Worm (Caenorhabditis elegans) whole organism, L1 larva: ENCODE data around the gene C44C10.7.

Source experiments
- C04F5.9 ChIP-seq: sonication (generic microtip); optimal IDR thresholded peaks from 2 replicates; lab custom pipeline; 2016; ENCODE audit warnings: missing genetic modification characterization, missing compliant biosample characterization
- F16B12.6 ChIP-seq: fragments of 150-350 bp; optimal IDR thresholded peaks from 2 replicates; lab custom pipeline; 2014; ENCODE audit warnings: missing biosample characterization, missing genetic modification characterization
- blmp-1 ChIP-seq: fragments of 150-350 bp; optimal IDR thresholded peaks from 2 replicates; lab custom pipeline; 2014; ENCODE audit warnings: missing biosample characterization, missing genetic modification characterization
- ceh-63 ChIP-seq: fragments of 200-800 bp; sonication (Bioruptor generic); optimal IDR thresholded peaks from 2 replicates; lab custom pipeline; 2018; ENCODE audit warnings: mild to moderate bottlenecking, missing genetic modification characterization, missing compliant biosample characterization
- ceh-8 ChIP-seq: fragments of 200-800 bp; sonication (Bioruptor generic); optimal IDR thresholded peaks from 2 replicates; lab custom pipeline; 2018; ENCODE audit warnings: mild to moderate bottlenecking, missing genetic modification characterization, moderate library complexity, missing compliant biosample characterization
- dsc-1 ChIP-seq: sonication (generic microtip); optimal IDR thresholded peaks from 2 replicates; lab custom pipeline; 2016; ENCODE audit warnings: mild to moderate bottlenecking, missing genetic modification characterization, missing compliant biosample characterization
- efl-1 ChIP-seq, 4 experiments: fragments of 150-350 bp; optimal IDR thresholded peaks in 3 of 4; peaks in 1 of 4; 1 replicate in 1 of 4; 2 replicates in 3 of 4; lab custom pipeline; 2014; ENCODE audit warnings: missing biosample characterization in 2 of 4, missing genetic modification characterization in 2 of 4, missing genetic modification reagents in 2 of 4
- efl-3 ChIP-seq: fragments of 200-800 bp; sonication (Bioruptor generic); optimal IDR thresholded peaks from 2 replicates; lab custom pipeline; 2018; ENCODE audit warnings: mild to moderate bottlenecking, missing genetic modification characterization, missing compliant biosample characterization
- egl-13 ChIP-seq: sonication (generic microtip); optimal IDR thresholded peaks from 2 replicates; lab custom pipeline; 2016; ENCODE audit warnings: missing genotype, missing genetic modification reagents, missing genetic modification characterization, missing compliant biosample characterization
- egl-27 ChIP-seq, 2 experiments: fragments of 150-350 bp in 1 of 2; sonication (generic microtip); optimal IDR thresholded peaks; 3 replicates each; lab custom pipeline; 2017 to 2018; ENCODE audit warnings: missing biosample characterization in 2 of 2, missing genetic modification characterization in 2 of 2, missing genetic modification reagents in 2 of 2
- elt-2 ChIP-seq: sonication (generic microtip); optimal IDR thresholded peaks from 2 replicates; lab custom pipeline; 2016; ENCODE audit warnings: missing genetic modification characterization, mild to moderate bottlenecking, inconsistent platforms, missing compliant biosample characterization, missing genetic modification reagents
- elt-3 ChIP-seq, 6 experiments: fragments of 150-350 bp in 1 of 6; sonication (generic microtip); optimal IDR thresholded peaks; 2 replicates each; lab custom pipeline; 2017 to 2018; ENCODE audit warnings: missing biosample characterization in 6 of 6, missing genetic modification characterization in 6 of 6, inconsistent platforms in 1 of 6
- fkh-10 ChIP-seq: sonication (generic microtip); optimal IDR thresholded peaks from 2 replicates; lab custom pipeline; 2017; ENCODE audit warnings: missing biosample characterization, missing genetic modification reagents, missing genetic modification characterization
- fos-1 ChIP-seq: fragments of 150-350 bp; optimal IDR thresholded peaks from 2 replicates; lab custom pipeline; 2014; ENCODE audit warnings: missing biosample characterization, missing genetic modification characterization
- hlh-4 ChIP-seq: sonication (generic microtip); optimal IDR thresholded peaks from 2 replicates; lab custom pipeline; 2016; ENCODE audit warnings: mild to moderate bottlenecking, missing genetic modification characterization, missing compliant biosample characterization
- hpl-2 ChIP-seq: fragments of 150-350 bp; optimal IDR thresholded peaks from 2 replicates; lab custom pipeline; 2014; ENCODE audit warnings: missing biosample characterization, missing genetic modification reagents, missing genetic modification characterization
- irx-1 ChIP-seq: sonication (generic microtip); optimal IDR thresholded peaks from 2 replicates; lab custom pipeline; 2016; ENCODE audit warnings: missing genetic modification characterization, missing compliant biosample characterization
- isw-1 ChIP-seq: fragments of 200-800 bp; sonication (Bioruptor generic); IDR thresholded peaks from 2 replicates; pipeline ENCODE4 v1.3.6; 2022; ENCODE audit warnings: missing genetic modification characterization, missing compliant biosample characterization
- lin-13 ChIP-seq: fragments of 150-350 bp; optimal IDR thresholded peaks from 2 replicates; lab custom pipeline; 2014; ENCODE audit warnings: missing biosample characterization, missing genetic modification reagents, missing genetic modification characterization
- lin-14 ChIP-seq: fragments of 200-800 bp; sonication (Bioruptor generic); optimal IDR thresholded peaks from 2 replicates; lab custom pipeline; 2018; ENCODE audit warnings: mild to moderate bottlenecking, missing genetic modification characterization, moderate library complexity, missing compliant biosample characterization
- lin-35 ChIP-seq, 2 experiments: fragments of 150-350 bp; optimal IDR thresholded peaks; 2 replicates each; lab custom pipeline; 2014; ENCODE audit warnings: missing biosample characterization in 2 of 2, missing genetic modification characterization in 2 of 2, missing genetic modification reagents in 2 of 2
- lin-39 ChIP-seq: fragments of 150-350 bp; optimal IDR thresholded peaks from 2 replicates; lab custom pipeline; 2014; ENCODE audit warnings: missing biosample characterization, missing genetic modification reagents, missing genetic modification characterization
- lir-3 ChIP-seq: sonication (generic microtip); optimal IDR thresholded peaks from 2 replicates; lab custom pipeline; 2016; ENCODE audit warnings: mild to moderate bottlenecking, missing genetic modification characterization, moderate library complexity, missing compliant biosample characterization; ENCODE audit not compliant: poor library complexity
- mab-9 ChIP-seq: fragments of 200-800 bp; sonication (Bioruptor generic); IDR thresholded peaks from 2 replicates; pipeline ENCODE4 v1.3.6; 2022; ENCODE audit warnings: missing genetic modification reagents, missing genetic modification characterization, missing compliant biosample characterization
- mdl-1 ChIP-seq, 2 experiments: fragments of 150-350 bp; optimal IDR thresholded peaks; 2 replicates each; lab custom pipeline; 2014 to 2017; ENCODE audit warnings: missing biosample characterization in 2 of 2, missing genetic modification characterization in 2 of 2, inconsistent platforms in 1 of 2
- mef-2 ChIP-seq: fragments of 150-350 bp; optimal IDR thresholded peaks from 2 replicates; lab custom pipeline; 2014; ENCODE audit warnings: missing biosample characterization, missing genetic modification characterization
- mep-1 ChIP-seq: fragments of 150-350 bp; optimal IDR thresholded peaks from 2 replicates; lab custom pipeline; 2014; ENCODE audit warnings: missing biosample characterization, missing genetic modification characterization
- nhr-11 ChIP-seq: fragments of 150-350 bp; optimal IDR thresholded peaks from 2 replicates; lab custom pipeline; 2014; ENCODE audit warnings: missing biosample characterization, missing genetic modification characterization
- nhr-19 ChIP-seq: fragments of 200-800 bp; sonication (Bioruptor generic); conservative IDR thresholded peaks from 2 replicates; pipeline ENCODE4 v1.3.6; 2022; ENCODE audit warnings: missing genetic modification characterization, missing compliant biosample characterization
- nhr-28 ChIP-seq: fragments of 150-350 bp; optimal IDR thresholded peaks from 2 replicates; lab custom pipeline; 2014; ENCODE audit warnings: missing biosample characterization, missing genetic modification characterization
- nhr-47 ChIP-seq: sonication (generic microtip); optimal IDR thresholded peaks from 2 replicates; lab custom pipeline; 2016; ENCODE audit warnings: mild to moderate bottlenecking, missing genetic modification characterization, moderate library complexity, missing compliant biosample characterization
- nhr-76 ChIP-seq: sonication (generic microtip); optimal IDR thresholded peaks from 2 replicates; lab custom pipeline; 2017; ENCODE audit warnings: missing biosample characterization, missing genetic modification characterization
- nhr-85 ChIP-seq: sonication (generic microtip); peaks from one replicate; lab custom pipeline; 2016; ENCODE audit warnings: missing genetic modification characterization, inconsistent platforms, missing compliant biosample characterization
- pax-3 ChIP-seq: fragments of 200-800 bp; sonication (Bioruptor generic); optimal IDR thresholded peaks from 2 replicates; lab custom pipeline; 2018; ENCODE audit warnings: mild to moderate bottlenecking, missing genetic modification characterization, moderate library complexity, missing compliant biosample characterization
- rnt-1 ChIP-seq: sonication (generic microtip); optimal IDR thresholded peaks from 2 replicates; lab custom pipeline; 2016; ENCODE audit warnings: mild to moderate bottlenecking, missing genetic modification characterization, moderate library complexity, missing compliant biosample characterization
- snpc-4 ChIP-seq: fragments of 150-350 bp; optimal IDR thresholded peaks from 2 replicates; lab custom pipeline; 2014; ENCODE audit warnings: missing biosample characterization, missing genetic modification characterization
- snu-23 ChIP-seq: sonication (generic microtip); optimal IDR thresholded peaks from 2 replicates; lab custom pipeline; 2016; ENCODE audit warnings: missing genetic modification characterization, missing compliant biosample characterization
- sox-4 ChIP-seq: sonication (generic microtip); optimal IDR thresholded peaks from 2 replicates; lab custom pipeline; 2016; ENCODE audit warnings: missing genetic modification characterization, missing compliant biosample characterization
- sptf-1 ChIP-seq: fragments of 150-350 bp; optimal IDR thresholded peaks from 2 replicates; lab custom pipeline; 2014; ENCODE audit warnings: missing biosample characterization, missing genetic modification characterization
- tbx-2 ChIP-seq: sonication (generic microtip); optimal IDR thresholded peaks from 2 replicates; lab custom pipeline; 2016; ENCODE audit warnings: missing genetic modification characterization, missing compliant biosample characterization
- tlp-1 ChIP-seq: fragments of 150-350 bp; optimal IDR thresholded peaks from 2 replicates; lab custom pipeline; 2014; ENCODE audit warnings: missing biosample characterization, missing genetic modification characterization
- unc-86 ChIP-seq: sonication (generic microtip); optimal IDR thresholded peaks from 2 replicates; lab custom pipeline; 2016; ENCODE audit warnings: missing genetic modification characterization, missing compliant biosample characterization
- vab-15 ChIP-seq: sonication (generic microtip); optimal IDR thresholded peaks from 2 replicates; lab custom pipeline; 2017; ENCODE audit warnings: missing genotype, mild to moderate bottlenecking, missing genetic modification characterization, missing compliant biosample characterization
- xbp-1 ChIP-seq: sonication (generic microtip); optimal IDR thresholded peaks from 2 replicates; lab custom pipeline; 2016; ENCODE audit warnings: missing genetic modification characterization, missing compliant biosample characterization
- zag-1 ChIP-seq: fragments of 150-350 bp; optimal IDR thresholded peaks from 2 replicates; lab custom pipeline; 2014; ENCODE audit warnings: missing biosample characterization, missing genetic modification characterization
- zip-4 ChIP-seq: fragments of 200-800 bp; sonication (Bioruptor generic); optimal IDR thresholded peaks from 2 replicates; lab custom pipeline; 2018; ENCODE audit warnings: mild to moderate bottlenecking, missing genetic modification characterization, moderate library complexity, missing compliant biosample characterization

C44C10.7 gene

ce11 chrX:11693092-11693491 is 5.0 kb upstream of the C44C10.7 start, which contains the start of gene smcl-1 (continued):
- TF ChIP-seq hpl-2 (GFP tag; lab: Kevin White, UChicago) = no peak
- no peak for TF ChIP-seq snpc-4 (tag; lab: Kevin White, UChicago)
- no peak for TF ChIP-seq F16B12.6
- TF ChIP-seq sptf-1 (tag; lab: Kevin White, UChicago) = no peak
- TF ChIP-seq tlp-1 = no peak
- TF ChIP-seq nhr-47 (tag; lab: Kevin White, UChicago) = no peak
- TF ChIP-seq nhr-19 (GFP tag; lab: Robert Waterston, UW) = no peak
- TF ChIP-seq elt-3 (tag; optimal IDR thresholded peaks at IDR 0.05; lab: Kevin White, UChicago) = no peak
- no peak for TF ChIP-seq vab-15 (tag; lab: Kevin White, UChicago)
- no peak for TF ChIP-seq dsc-1 (tag; lab: Kevin White, UChicago)
- no peak for TF ChIP-seq fos-1
- no peak for TF ChIP-seq tbx-2 (tag; lab: Kevin White, UChicago)
- TF ChIP-seq zag-1 (tag; lab: Kevin White, UChicago) = no peak
- peak; percentile 79 for TF ChIP-seq rnt-1
- TF ChIP-seq pax-3 (tag; lab: Kevin White, UChicago) = no peak
- TF ChIP-seq nhr-76 = no peak
- no peak for TF ChIP-seq egl-27 (tag; optimal IDR thresholded peaks at IDR 0.05; lab: Kevin White, UChicago)
- TF ChIP-seq lin-14 (GFP tag; lab: Kevin White, UChicago) = peak; percentile 85
- no peak for TF ChIP-seq ceh-63 (GFP tag; lab: Kevin White, UChicago)
- TF ChIP-seq elt-2 (tag; lab: Kevin White, UChicago) = no peak
- peak; percentile 64 for TF ChIP-seq nhr-85 (tag; lab: Kevin White, UChicago)
- TF ChIP-seq mef-2 (tag; lab: Kevin White, UChicago) = no peak
- TF ChIP-seq nhr-28 (tag; lab: Kevin White, UChicago) = no peak
- no peak for TF ChIP-seq zip-4 (GFP tag; lab: Kevin White, UChicago)
- TF ChIP-seq lin-35 (GFP tag; optimal IDR thresholded peaks at IDR 0.05; lab: Kevin White, UChicago) = peak in 1 of 2 experiments; percentile 10
- TF ChIP-seq egl-13 = no peak
- TF ChIP-seq irx-1 (tag; lab: Kevin White, UChicago) = no peak
- peak; percentile 24 for TF ChIP-seq xbp-1 (tag; lab: Kevin White, UChicago)
- no peak for TF ChIP-seq nhr-11
- no peak for TF ChIP-seq mab-9
- TF ChIP-seq sox-4 (tag; lab: Kevin White, UChicago) = no peak
- no peak for TF ChIP-seq lin-39 (tag; lab: Kevin White, UChicago)
- TF ChIP-seq isw-1 (GFP tag; lab: Robert Waterston, UW) = no peak
- no peak for TF ChIP-seq lin-13 (GFP tag; lab: Kevin White, UChicago)
- no peak for TF ChIP-seq fkh-10 (GFP tag; lab: Kevin White, UChicago)
- TF ChIP-seq efl-1 (optimal IDR thresholded peaks at IDR 0.05; lab: Kevin White, UChicago) = peak in 1 of 2 experiments; percentile 28
- peak in 1 of 2 experiments; percentile 26 for TF ChIP-seq efl-1 (GFP tag; optimal IDR thresholded peaks at IDR 0.05 in 1 of 2; lab: Kevin White, UChicago)
- TF ChIP-seq snu-23 (GFP tag; lab: Kevin White, UChicago) = no peak
- no peak for TF ChIP-seq unc-86 (tag; lab: Kevin White, UChicago)
- peak; percentile 55 for TF ChIP-seq lir-3 (tag; lab: Kevin White, UChicago)
- no peak for TF ChIP-seq C04F5.9 (tag; lab: Kevin White, UChicago)
- TF ChIP-seq mdl-1 (tag; optimal IDR thresholded peaks at IDR 0.05; lab: Kevin White, UChicago) = peak in 1 of 2 experiments; percentile 28
- TF ChIP-seq blmp-1 (tag; lab: Kevin White, UChicago) = peak; percentile 55
- no peak for TF ChIP-seq hlh-4 (tag; lab: Kevin White, UChicago)
- TF ChIP-seq mep-1 (tag; lab: Kevin White, UChicago) = peak; percentile 8
- no peak for TF ChIP-seq ceh-8 (GFP tag; lab: Kevin White, UChicago)
- no peak for TF ChIP-seq efl-3 (GFP tag; lab: Kevin White, UChicago)
